Worm (Caenorhabditis elegans) whole organism, L1 larva: Measurements from ENCODE around the gene C53A5.13.
A peak's percentile ranks its signal among the peaks of the same experiment; 100 is the strongest.

ENCODE experiments used
- C16A3.4 ChIP-seq: fragments of 150-350 bp; optimal IDR thresholded peaks from 2 replicates; lab custom pipeline; 2014; ENCODE audit warnings: missing biosample characterization, missing genetic modification characterization
- Y116A8C.19 ChIP-seq: sonication (generic microtip); optimal IDR thresholded peaks from 2 replicates; lab custom pipeline; 2016; ENCODE audit warnings: missing compliant biosample characterization, missing genetic modification characterization, borderline replicate concordance
- blmp-1 ChIP-seq: fragments of 150-350 bp; optimal IDR thresholded peaks from 2 replicates; lab custom pipeline; 2014; ENCODE audit warnings: missing biosample characterization, missing genetic modification characterization
- dpl-1 ChIP-seq, 3 experiments: fragments of 150-350 bp in 2 of 3; sonication (generic microtip) in 1 of 3; optimal IDR thresholded peaks; 2 replicates each; lab custom pipeline; 2014 to 2017; ENCODE audit warnings: missing biosample characterization in 3 of 3, missing genetic modification characterization in 3 of 3, missing genetic modification reagents in 3 of 3
- efl-1 ChIP-seq, 4 experiments: fragments of 150-350 bp; optimal IDR thresholded peaks in 3 of 4; peaks in 1 of 4; 1 replicate in 1 of 4; 2 replicates in 3 of 4; lab custom pipeline; 2014; ENCODE audit warnings: missing biosample characterization in 2 of 4, missing genetic modification characterization in 2 of 4, missing genetic modification reagents in 2 of 4
- egl-27 ChIP-seq, 2 experiments: fragments of 150-350 bp in 1 of 2; sonication (generic microtip); optimal IDR thresholded peaks; 3 replicates each; lab custom pipeline; 2017 to 2018; ENCODE audit warnings: missing biosample characterization in 2 of 2, missing genetic modification characterization in 2 of 2, missing genetic modification reagents in 2 of 2
- elt-2 ChIP-seq: sonication (generic microtip); optimal IDR thresholded peaks from 2 replicates; lab custom pipeline; 2016; ENCODE audit warnings: missing genetic modification characterization, mild to moderate bottlenecking, inconsistent platforms, missing compliant biosample characterization, missing genetic modification reagents
- fkh-10 ChIP-seq: sonication (generic microtip); optimal IDR thresholded peaks from 2 replicates; lab custom pipeline; 2017; ENCODE audit warnings: missing biosample characterization, missing genetic modification reagents, missing genetic modification characterization
- fkh-4 ChIP-seq: sonication (generic microtip); optimal IDR thresholded peaks from 2 replicates; lab custom pipeline; 2016; ENCODE audit warnings: missing compliant biosample characterization, missing genetic modification characterization, borderline replicate concordance
- fkh-8 ChIP-seq: sonication (generic microtip); optimal IDR thresholded peaks from 2 replicates; lab custom pipeline; 2016; ENCODE audit warnings: mild to moderate bottlenecking, missing genetic modification characterization, missing compliant biosample characterization
- lin-14 ChIP-seq: fragments of 200-800 bp; sonication (Bioruptor generic); optimal IDR thresholded peaks from 2 replicates; lab custom pipeline; 2018; ENCODE audit warnings: mild to moderate bottlenecking, missing genetic modification characterization, moderate library complexity, missing compliant biosample characterization
- lin-15B ChIP-seq: fragments of 150-350 bp; sonication (generic microtip); optimal IDR thresholded peaks from 3 replicates; lab custom pipeline; 2014; ENCODE audit warnings: missing biosample characterization, missing genetic modification characterization
- lin-35 ChIP-seq, 2 experiments: fragments of 150-350 bp; optimal IDR thresholded peaks; 2 replicates each; lab custom pipeline; 2014; ENCODE audit warnings: missing biosample characterization in 2 of 2, missing genetic modification characterization in 2 of 2, missing genetic modification reagents in 2 of 2
- lsy-2 ChIP-seq, 2 experiments: fragments of 150-350 bp; optimal IDR thresholded peaks; 2 replicates each; lab custom pipeline; 2014; ENCODE audit warnings: missing biosample characterization in 2 of 2, missing genetic modification characterization in 2 of 2
- mep-1 ChIP-seq: fragments of 150-350 bp; optimal IDR thresholded peaks from 2 replicates; lab custom pipeline; 2014; ENCODE audit warnings: missing biosample characterization, missing genetic modification characterization
- nhr-11 ChIP-seq: fragments of 150-350 bp; optimal IDR thresholded peaks from 2 replicates; lab custom pipeline; 2014; ENCODE audit warnings: missing biosample characterization, missing genetic modification characterization
- nhr-12 ChIP-seq: sonication (generic microtip); optimal IDR thresholded peaks from 2 replicates; lab custom pipeline; 2017; ENCODE audit warnings: missing biosample characterization, missing genetic modification characterization
- nhr-19 ChIP-seq: fragments of 200-800 bp; sonication (Bioruptor generic); conservative IDR thresholded peaks from 2 replicates; pipeline ENCODE4 v1.3.6; 2022; ENCODE audit warnings: missing genetic modification characterization, missing compliant biosample characterization
- nhr-20 ChIP-seq: sonication (generic microtip); optimal IDR thresholded peaks from 2 replicates; lab custom pipeline; 2016; ENCODE audit warnings: mild to moderate bottlenecking, missing genetic modification characterization, missing compliant biosample characterization
- nhr-47 ChIP-seq: sonication (generic microtip); optimal IDR thresholded peaks from 2 replicates; lab custom pipeline; 2016; ENCODE audit warnings: mild to moderate bottlenecking, missing genetic modification characterization, moderate library complexity, missing compliant biosample characterization
- nhr-77 ChIP-seq: fragments of 150-350 bp; optimal IDR thresholded peaks from 2 replicates; lab custom pipeline; 2014; ENCODE audit warnings: missing biosample characterization, missing genetic modification characterization
- pag-3 ChIP-seq: sonication (generic microtip); optimal IDR thresholded peaks from 2 replicates; lab custom pipeline; 2017; ENCODE audit warnings: missing genetic modification characterization, mild to moderate bottlenecking, missing compliant biosample characterization, antibody characterized with exemption, borderline replicate concordance; ENCODE audit not compliant: insufficient read depth
- pax-3 ChIP-seq: fragments of 200-800 bp; sonication (Bioruptor generic); optimal IDR thresholded peaks from 2 replicates; lab custom pipeline; 2018; ENCODE audit warnings: mild to moderate bottlenecking, missing genetic modification characterization, moderate library complexity, missing compliant biosample characterization
- pqm-1 ChIP-seq: sonication (generic microtip); optimal IDR thresholded peaks from 3 replicates; lab custom pipeline; 2017; ENCODE audit warnings: missing biosample characterization, missing genetic modification characterization
- rnt-1 ChIP-seq: sonication (generic microtip); optimal IDR thresholded peaks from 2 replicates; lab custom pipeline; 2016; ENCODE audit warnings: mild to moderate bottlenecking, missing genetic modification characterization, moderate library complexity, missing compliant biosample characterization
- sox-4 ChIP-seq: sonication (generic microtip); optimal IDR thresholded peaks from 2 replicates; lab custom pipeline; 2016; ENCODE audit warnings: missing genetic modification characterization, missing compliant biosample characterization
- unc-130 ChIP-seq: fragments of 150-350 bp; optimal IDR thresholded peaks from 2 replicates; lab custom pipeline; 2017; ENCODE audit warnings: missing biosample characterization, missing genetic modification characterization, inconsistent platforms
- unc-62 ChIP-seq: fragments of 150-350 bp; optimal IDR thresholded peaks from 2 replicates; lab custom pipeline; 2014; ENCODE audit warnings: missing biosample characterization, missing genetic modification reagents, missing genetic modification characterization
- unc-98 ChIP-seq: fragments of 200-800 bp; sonication (Bioruptor generic); IDR thresholded peaks from 2 replicates; pipeline ENCODE4 v1.3.6; 2022; ENCODE audit warnings: missing genetic modification characterization, missing compliant biosample characterization
- zag-1 ChIP-seq: fragments of 150-350 bp; optimal IDR thresholded peaks from 2 replicates; lab custom pipeline; 2014; ENCODE audit warnings: missing biosample characterization, missing genetic modification characterization
- zip-4 ChIP-seq: fragments of 200-800 bp; sonication (Bioruptor generic); optimal IDR thresholded peaks from 2 replicates; lab custom pipeline; 2018; ENCODE audit warnings: mild to moderate bottlenecking, missing genetic modification characterization, moderate library complexity, missing compliant biosample characterization
- ztf-4 ChIP-seq: fragments of 150-350 bp; optimal IDR thresholded peaks from 2 replicates; lab custom pipeline; 2014; ENCODE audit warnings: missing biosample characterization, missing genetic modification characterization

C53A5.13 gene

DNA sequence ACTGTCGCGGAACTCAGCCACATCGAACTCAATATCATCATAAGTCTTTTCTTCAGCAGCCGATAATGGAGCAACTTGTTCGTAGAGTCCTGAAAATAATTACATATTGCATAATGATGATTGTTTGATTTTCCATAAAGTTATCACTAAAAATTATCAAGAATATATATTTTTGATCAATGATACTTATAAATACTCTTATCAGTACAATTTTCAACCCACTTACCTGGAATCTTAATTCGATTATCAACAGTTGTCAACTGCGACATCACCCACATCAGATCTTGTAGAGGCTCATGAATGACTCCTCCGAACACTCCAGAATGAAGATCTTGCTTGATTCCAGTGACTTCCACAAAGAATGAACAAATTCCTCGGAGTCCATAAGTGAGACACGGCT lies 49.3 kb downstream of the C53A5.13 start:
- TF ChIP-seq elt-2 (tag; lab: Kevin White, UChicago) (peak; percentile 44), Y116A8C.19 (tag; lab: Kevin White, UChicago) (no peak)
- TF ChIP-seq, all 84 proteins: peak for 1

DNA sequence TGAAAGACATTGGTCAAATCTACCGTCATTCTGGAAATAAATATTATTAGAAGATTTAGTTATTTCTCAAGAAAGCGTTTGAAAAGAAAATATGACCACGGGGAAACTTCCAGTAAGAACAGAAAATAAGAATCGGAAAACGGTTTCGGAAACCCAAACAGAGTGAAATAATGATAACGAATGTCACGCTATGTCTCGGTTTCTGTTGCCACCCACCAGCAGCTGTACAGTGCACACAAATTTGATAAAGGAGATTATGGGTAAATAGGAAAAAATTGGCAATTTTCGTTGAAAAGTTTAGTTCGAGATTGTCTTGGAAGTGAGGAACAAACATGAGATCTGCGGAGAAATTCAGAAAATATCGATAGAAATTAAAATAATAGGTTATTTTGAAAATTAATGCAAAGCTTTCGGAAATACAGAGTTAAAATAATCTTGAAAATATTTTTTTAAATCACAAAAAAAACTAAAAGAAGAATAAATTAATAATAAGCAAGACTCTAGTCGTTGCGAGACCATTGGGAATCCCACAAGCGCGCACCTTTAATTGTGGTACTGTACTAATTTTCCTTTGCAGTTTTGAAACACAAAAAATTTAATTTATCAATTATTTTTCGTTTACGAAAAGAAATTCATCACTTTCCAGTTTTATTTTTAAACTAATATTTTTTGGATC lies 50.5 kb downstream of the C53A5.13 start, which contains the start of gene pes-9:
pes-9 (minus strand) TSS at position 30 of the 676 bp plus-strand sequence.
- TF ChIP-seq elt-2 (tag; lab: Kevin White, UChicago) (peak; percentile 42), efl-1 (optimal IDR thresholded peaks at IDR 0.05; lab: Kevin White, UChicago) (no peak), efl-1 (GFP tag; optimal IDR thresholded peaks at IDR 0.05 in 1 of 2; lab: Kevin White, UChicago) (peak in 1 of 2 experiments; percentile 9), lin-35 (GFP tag; optimal IDR thresholded peaks at IDR 0.05; lab: Kevin White, UChicago) (peak in 1 of 2 experiments; percentile 4), ztf-4 (no peak), unc-62 (GFP tag; lab: Kevin White, UChicago) (no peak), sox-4 (tag; lab: Kevin White, UChicago) (no peak)

DNA sequence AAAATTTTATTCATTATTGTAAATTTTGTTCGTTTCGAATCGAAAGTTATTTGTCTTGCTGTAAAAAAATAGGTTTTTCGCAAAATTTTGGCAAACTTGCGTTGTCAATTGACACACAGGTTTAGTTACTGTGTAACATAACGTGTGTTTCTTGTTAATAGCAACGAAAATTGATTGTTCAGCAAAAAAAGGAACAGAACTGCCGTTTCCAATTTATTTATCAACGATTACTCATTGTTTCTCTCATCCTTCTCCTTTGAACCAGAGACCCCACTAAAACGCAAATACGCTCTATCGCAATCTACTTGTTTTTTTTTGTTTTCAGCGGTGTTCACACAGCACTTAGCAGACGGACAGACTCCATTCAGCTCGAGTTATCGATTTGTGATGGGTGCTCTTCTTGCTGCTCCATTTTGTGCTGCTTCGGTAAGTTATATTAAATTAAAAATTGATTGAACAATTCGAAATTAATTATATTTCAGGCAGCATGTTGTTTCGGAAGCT lies 51.1 kb downstream of the C53A5.13 start, which contains the start of gene R11H6.2:
R11H6.2 (plus strand) TSS at position 326 of the 504 bp plus-strand sequence.
- TF ChIP-seq blmp-1 (tag; lab: Kevin White, UChicago) (peak; percentile 1), mep-1 (peak; percentile 27), pax-3 (tag; lab: Kevin White, UChicago) (no peak), dpl-1 (GFP tag; optimal IDR thresholded peaks at IDR 0.05; lab: Kevin White, UChicago) (peak in 1 of 3 experiments; percentile 52), efl-1 (optimal IDR thresholded peaks at IDR 0.05; lab: Kevin White, UChicago) (peak; percentile 16 to 35), efl-1 (GFP tag; optimal IDR thresholded peaks at IDR 0.05 in 1 of 2; lab: Kevin White, UChicago) (peak; percentile 36 to 51), lin-35 (GFP tag; optimal IDR thresholded peaks at IDR 0.05; lab: Kevin White, UChicago) (peak; percentile 19 to 45), lsy-2 (tag; optimal IDR thresholded peaks at IDR 0.05; lab: Kevin White, UChicago) (peak in 1 of 2 experiments; percentile 57), nhr-19 (no peak), unc-98 (GFP tag; lab: Robert Waterston, UW) (no peak), rnt-1 (tag; lab: Kevin White, UChicago) (peak; percentile 31), nhr-47 (no peak), C16A3.4 (tag; lab: Kevin White, UChicago) (peak; percentile 3), pag-3 (no peak), nhr-77 (tag; lab: Kevin White, UChicago) (no peak), nhr-20 (tag; lab: Kevin White, UChicago) (no peak), zag-1 (tag; lab: Kevin White, UChicago) (no peak), elt-2 (tag; lab: Kevin White, UChicago) (no peak), lin-14 (GFP tag; lab: Kevin White, UChicago) (peak; percentile 81)
- TF ChIP-seq, all 84 proteins: peak for 9

DNA sequence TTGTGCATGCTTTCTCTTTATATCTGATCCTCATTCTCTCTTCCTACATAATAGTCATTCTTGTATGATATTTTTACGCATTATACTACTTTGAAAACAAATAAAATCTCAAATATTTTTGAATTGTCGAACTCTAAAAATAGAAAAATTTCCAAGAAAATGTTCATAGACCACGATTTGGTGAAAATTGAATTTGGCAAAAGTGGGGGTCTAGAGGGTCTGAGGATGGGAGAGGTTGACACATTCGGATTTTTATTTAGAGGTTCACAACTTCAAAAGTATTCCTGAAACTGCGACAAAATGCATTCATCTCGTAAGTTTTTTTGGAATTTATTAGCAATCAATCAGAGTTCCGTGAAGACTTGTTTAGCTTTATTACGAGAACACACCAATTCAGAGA lies 53.3 kb downstream of the C53A5.13 start, which contains the start of gene glb-22:
glb-22 (plus strand) TSS at position 301 of the 400 bp plus-strand sequence.
- TF ChIP-seq nhr-11 (tag; lab: Kevin White, UChicago) (no peak), fkh-8 (tag; lab: Kevin White, UChicago) (no peak), lin-15B (no peak), nhr-12 (tag; lab: Kevin White, UChicago) (no peak), lin-35 (GFP tag; optimal IDR thresholded peaks at IDR 0.05; lab: Kevin White, UChicago) (no peak), fkh-4 (no peak), nhr-47 (no peak), egl-27 (tag; optimal IDR thresholded peaks at IDR 0.05; lab: Kevin White, UChicago) (no peak), fkh-10 (GFP tag; lab: Kevin White, UChicago) (no peak), pqm-1 (no peak), zip-4 (no peak), unc-130 (tag; lab: Kevin White, UChicago) (no peak)
